Fruit fly (Drosophila melanogaster) S2 (cell line): ENCODE data around the gene nol.

Experiments used
- CG8478 ChIP-seq: fragments of >200 bp; optimal IDR thresholded peaks from 2 replicates; lab custom pipeline; 2018
- CTCF ChIP-seq, 2 experiments: fragments of >200 bp; optimal IDR thresholded peaks; 2 replicates each; lab custom pipeline; 2018

DNA sequence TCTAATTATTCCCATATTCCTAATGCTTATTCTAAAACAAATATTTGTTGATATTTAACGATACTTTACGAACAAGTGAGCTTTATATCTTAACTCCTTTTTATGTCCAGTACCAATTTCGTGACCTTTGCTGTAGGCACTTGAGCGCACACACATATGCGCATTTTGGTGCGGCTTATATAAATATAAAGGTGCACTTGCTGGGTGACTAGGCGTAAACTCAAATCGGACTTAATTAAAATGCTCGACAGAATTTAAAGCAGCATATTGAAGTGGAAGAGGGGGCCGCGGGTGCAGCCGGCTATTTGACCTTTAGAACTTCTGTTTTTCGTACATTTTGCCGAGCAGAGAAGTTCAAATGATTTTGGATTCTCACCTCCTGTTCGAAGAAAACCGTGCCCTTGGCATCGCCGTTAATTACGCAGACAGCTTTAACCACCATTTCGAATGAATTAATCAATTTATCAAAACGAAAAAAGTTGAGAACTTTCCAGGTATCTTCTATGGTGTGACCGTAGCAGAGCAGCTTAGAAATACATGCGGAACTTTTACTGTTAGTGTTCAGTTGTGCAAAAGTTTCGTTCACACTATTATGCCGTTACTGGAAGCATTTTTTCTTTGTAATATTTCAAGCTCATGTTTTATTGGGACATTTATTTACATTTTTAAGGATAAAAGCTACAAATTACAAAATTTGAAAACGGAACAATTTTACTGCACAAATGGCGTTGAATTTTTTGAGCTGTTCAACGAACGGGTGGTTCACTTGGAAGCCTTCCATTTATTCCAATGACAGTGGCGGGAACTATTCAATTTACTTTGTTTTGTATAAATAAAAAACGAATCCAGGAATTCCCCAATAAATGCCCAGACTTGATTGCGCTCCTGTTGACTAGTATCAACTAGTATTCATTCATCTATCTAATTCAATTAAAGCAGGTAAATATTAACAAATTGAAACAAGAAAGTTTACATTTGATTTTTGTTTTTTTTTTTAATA lies 17.1 kb upstream of the nol start, which contains the start of gene Sod1:
- TF ChIP-seq CG8478 (no peak), CTCF (optimal IDR thresholded peaks at IDR 0.05; lab: Kevin White, UChicago) (no peak)
